Fruit fly (Drosophila melanogaster): ENCODE data around the gene Cln3.

DNA sequence AAGACGTTTGTCGTGTGGAACGTTAAGA is 22.6 kb downstream of the Cln3 start, which contains the start of gene CG42815:
- TF ChIP-seq CG8301 (tag; optimal IDR thresholded peaks at IDR 0.05) (no peak), EcR (GFP tag; optimal IDR thresholded peaks at IDR 0.05) (no peak), Pif1A (GFP tag; optimal IDR thresholded peaks at IDR 0.05) (no peak), rn (GFP tag; IDR thresholded peaks at IDR 0.05) (no peak), Snoo (tag; optimal IDR thresholded peaks at IDR 0.05) (no peak), CG12605 (GFP tag; IDR thresholded peaks at IDR 0.05) (no peak), gl (tag; optimal IDR thresholded peaks at IDR 0.05) (no peak), fd96Ca (GFP tag; IDR thresholded peaks at IDR 0.05) (no peak), CG4496 (GFP tag; IDR thresholded peaks at IDR 0.05) (no peak), D1 (tag; optimal IDR thresholded peaks at IDR 0.05) (no peak), CG17806 (tag; optimal IDR thresholded peaks at IDR 0.05) (no peak), Pif1B (GFP tag; optimal IDR thresholded peaks at IDR 0.05) (no peak), CG34367 (tag; optimal IDR thresholded peaks at IDR 0.05) (no peak), Ets98B (GFP tag; IDR thresholded peaks at IDR 0.05) (no peak)

Data from whole organism, pupa.